Fruit fly (Drosophila melanogaster) whole organism, embryonic: ENCODE measurements around the gene Tom.

Experiments used
- Antp ChIP-seq: fragments of 200-800 bp; sonication (Bioruptor generic); optimal IDR thresholded peaks from 3 replicates; lab custom pipeline; 2016; ENCODE audit warnings: missing biosample characterization, missing genetic modification characterization
- BEAF-32 ChIP-seq: fragments of 200-800 bp; sonication (Bioruptor generic); optimal IDR thresholded peaks from 3 replicates; lab custom pipeline; 2017; ENCODE audit warnings: missing biosample characterization, missing genetic modification characterization, mild to moderate bottlenecking, moderate library complexity, missing genetic modification reagents
- Bteb2 ChIP-seq: fragments of 200-800 bp; sonication (Bioruptor generic); optimal IDR thresholded peaks from 2 replicates; lab custom pipeline; 2016; ENCODE audit warnings: missing biosample characterization, missing genetic modification characterization
- CG1024 ChIP-seq: fragments of 200-800 bp; sonication (Bioruptor generic); IDR thresholded peaks from 2 replicates; pipeline ENCODE4 v1.3.6; 2022; ENCODE audit warnings: missing biosample characterization, missing genetic modification characterization
- CG11398 ChIP-seq: fragments of 200-800 bp; sonication (Bioruptor generic); optimal IDR thresholded peaks from 2 replicates; lab custom pipeline; 2016; ENCODE audit warnings: missing biosample characterization, missing genetic modification characterization
- CG1233 ChIP-seq: fragments of 200-800 bp; sonication (Bioruptor generic); optimal IDR thresholded peaks from 4 replicates; lab custom pipeline; 2018; ENCODE audit warnings: missing biosample characterization, mild to moderate bottlenecking, missing genetic modification characterization
- CG12659 ChIP-seq: fragments of 200-800 bp; sonication (Bioruptor generic); optimal IDR thresholded peaks from 3 replicates; lab custom pipeline; 2017; ENCODE audit warnings: mild to moderate bottlenecking, missing biosample characterization, missing genetic modification reagents, missing genetic modification characterization
- CG13287 ChIP-seq: fragments of 200-800 bp; sonication (Bioruptor generic); IDR thresholded peaks from 2 replicates; pipeline ENCODE4 v1.3.6; 2022; ENCODE audit warnings: missing biosample characterization, missing genetic modification characterization; ENCODE audit not compliant: partially characterized antibody
- CG13424 ChIP-seq: fragments of 200-800 bp; sonication (Bioruptor generic); optimal IDR thresholded peaks from 2 replicates; lab custom pipeline; 2019; ENCODE audit warnings: missing biosample characterization, mild to moderate bottlenecking, missing genetic modification characterization, moderate library complexity
- CG17385 ChIP-seq: fragments of 200-800 bp; sonication (Bioruptor generic); optimal IDR thresholded peaks from 3 replicates; lab custom pipeline; 2018; ENCODE audit warnings: missing biosample characterization, mild to moderate bottlenecking, missing genetic modification characterization
- CG17802 ChIP-seq: fragments of 200-800 bp; sonication (Bioruptor generic); optimal IDR thresholded peaks from 2 replicates; lab custom pipeline; 2018; ENCODE audit warnings: missing biosample characterization, mild to moderate bottlenecking, missing genetic modification characterization, moderate library complexity
- CG18619 ChIP-seq: fragments of 200-800 bp; sonication (Bioruptor generic); optimal IDR thresholded peaks from 3 replicates; lab custom pipeline; 2017; ENCODE audit warnings: missing biosample characterization, mild to moderate bottlenecking, missing genetic modification characterization
- CG18764 ChIP-seq: fragments of 200-800 bp; sonication (Bioruptor generic); optimal IDR thresholded peaks from 3 replicates; lab custom pipeline; 2016; ENCODE audit warnings: missing biosample characterization, missing genetic modification characterization
- CG2875 ChIP-seq: fragments of 200-800 bp; sonication (Bioruptor generic); optimal IDR thresholded peaks from 2 replicates; lab custom pipeline; 2017; ENCODE audit warnings: missing biosample characterization, mild to moderate bottlenecking, missing genetic modification characterization, missing genetic modification reagents
- CG2889 ChIP-seq: fragments of 200-800 bp; sonication (Bioruptor generic); IDR thresholded peaks from 3 replicates; pipeline ENCODE4 v1.3.6; 2022; ENCODE audit warnings: missing biosample characterization, missing genetic modification characterization
- CG32767 ChIP-seq: fragments of 200-800 bp; sonication (Bioruptor generic); IDR thresholded peaks from 2 replicates; pipeline ENCODE4 v1.3.6; 2022; ENCODE audit warnings: missing biosample characterization, missing genetic modification characterization
- CG3407 ChIP-seq: fragments of 200-800 bp; sonication (Bioruptor generic); optimal IDR thresholded peaks from 2 replicates; lab custom pipeline; 2018; ENCODE audit warnings: missing biosample characterization, mild to moderate bottlenecking, missing genetic modification characterization
- CG34376 ChIP-seq: fragments of 200-800 bp; sonication (Bioruptor generic); optimal IDR thresholded peaks from 2 replicates; lab custom pipeline; 2018; ENCODE audit warnings: missing biosample characterization, mild to moderate bottlenecking, missing genetic modification characterization
- CG3995 ChIP-seq: fragments of 200-800 bp; sonication (Bioruptor generic); optimal IDR thresholded peaks from 3 replicates; lab custom pipeline; 2016; ENCODE audit warnings: missing biosample characterization, missing genetic modification characterization
- CG4282 ChIP-seq: fragments of 200-800 bp; sonication (Bioruptor generic); optimal IDR thresholded peaks from 2 replicates; lab custom pipeline; 2016; ENCODE audit warnings: missing biosample characterization, missing genetic modification characterization
- CG4360 ChIP-seq: fragments of 200-800 bp; sonication (Bioruptor generic); IDR thresholded peaks from 2 replicates; pipeline ENCODE4 v1.3.6; 2022; ENCODE audit warnings: missing biosample characterization, missing genetic modification characterization
- CG4707 ChIP-seq: fragments of 200-800 bp; sonication (Bioruptor generic); optimal IDR thresholded peaks from 2 replicates; lab custom pipeline; 2018; ENCODE audit warnings: missing biosample characterization, mild to moderate bottlenecking, missing genetic modification characterization, moderate library complexity
- CG6254 ChIP-seq: fragments of 200-800 bp; sonication (Bioruptor generic); optimal IDR thresholded peaks from 3 replicates; lab custom pipeline; 2017; ENCODE audit warnings: mild to moderate bottlenecking, missing biosample characterization, missing genetic modification reagents, missing genetic modification characterization
- CG7745 ChIP-seq: fragments of 200-800 bp; sonication (Bioruptor generic); optimal IDR thresholded peaks from 2 replicates; lab custom pipeline; 2018; ENCODE audit warnings: missing biosample characterization, mild to moderate bottlenecking, missing genetic modification characterization, moderate library complexity
- Chrac-16 ChIP-seq: fragments of 200-800 bp; sonication (Bioruptor generic); optimal IDR thresholded peaks from 3 replicates; lab custom pipeline; 2016; ENCODE audit warnings: missing biosample characterization, missing genetic modification characterization
- Dbx ChIP-seq: fragments of 200-800 bp; sonication (Bioruptor generic); IDR thresholded peaks from 3 replicates; pipeline ENCODE4 v1.3.6; 2022; ENCODE audit warnings: missing biosample characterization, missing genetic modification characterization
- Dek ChIP-seq: fragments of 200-800 bp; sonication (Bioruptor generic); optimal IDR thresholded peaks from 3 replicates; lab custom pipeline; 2019; ENCODE audit warnings: missing biosample characterization, mild to moderate bottlenecking, missing genetic modification characterization, moderate library complexity
- HLH54F ChIP-seq: fragments of 200-800 bp; sonication (Bioruptor generic); optimal IDR thresholded peaks from 3 replicates; lab custom pipeline; 2016; ENCODE audit warnings: missing biosample characterization, missing genetic modification characterization
- Lhr ChIP-seq: fragments of 200-800 bp; sonication (Bioruptor generic); optimal IDR thresholded peaks from 3 replicates; lab custom pipeline; 2017; ENCODE audit warnings: mild to moderate bottlenecking, missing biosample characterization, missing genetic modification reagents, missing genetic modification characterization
- MBD-R2 ChIP-seq: fragments of 200-800 bp; sonication (Bioruptor generic); IDR thresholded peaks from 2 replicates; pipeline ENCODE4 v1.3.6; 2022; ENCODE audit warnings: missing biosample characterization, missing genetic modification characterization
- MTF-1 ChIP-seq: fragments of 200-800 bp; sonication (Bioruptor generic); optimal IDR thresholded peaks from 2 replicates; lab custom pipeline; 2018; ENCODE audit warnings: missing biosample characterization, mild to moderate bottlenecking, missing genetic modification characterization, borderline replicate concordance
- NC2α ChIP-seq: fragments of 200-800 bp; sonication (Bioruptor generic); optimal IDR thresholded peaks from 2 replicates; lab custom pipeline; 2016; ENCODE audit warnings: missing biosample characterization, missing genetic modification characterization
- Nf-YA ChIP-seq: fragments of 200-800 bp; sonication (Bioruptor generic); IDR thresholded peaks from 2 replicates; pipeline ENCODE4 v1.3.6; 2022; ENCODE audit warnings: missing biosample characterization, missing genetic modification characterization
- Nf-YC ChIP-seq: fragments of 200-800 bp; optimal IDR thresholded peaks from 3 replicates; lab custom pipeline; 2019; ENCODE audit warnings: missing biosample characterization, mild to moderate bottlenecking, missing genetic modification characterization, moderate library complexity
- NfI ChIP-seq: fragments of 200-800 bp; sonication (Bioruptor generic); optimal IDR thresholded peaks from 3 replicates; lab custom pipeline; 2018; ENCODE audit warnings: missing biosample characterization, mild to moderate bottlenecking, missing genetic modification characterization, moderate library complexity
- Ravus ChIP-seq: fragments of 200-800 bp; sonication (Bioruptor generic); IDR thresholded peaks from 2 replicates; pipeline ENCODE4 v1.3.6; 2022; ENCODE audit warnings: missing biosample characterization, missing genetic modification characterization
- Six4 ChIP-seq: fragments of 200-800 bp; sonication (Bioruptor generic); optimal IDR thresholded peaks from 2 replicates; lab custom pipeline; 2016; ENCODE audit warnings: missing biosample characterization, missing genetic modification characterization
- Trl ChIP-seq, 3 experiments: fragments of >200 bp in 2 of 3; fragments of 200-800 bp in 1 of 3; sonication (Bioruptor generic) in 1 of 3; optimal IDR thresholded peaks; 2 replicates in 1 of 3; 3 replicates in 2 of 3; lab custom pipeline; 2016 to 2017; ENCODE audit warnings: missing biosample characterization in 1 of 3, missing genetic modification characterization in 1 of 3
- br ChIP-seq: fragments of >200 bp; optimal IDR thresholded peaks from 2 replicates; lab custom pipeline; 2017
- cas ChIP-seq: fragments of 200-800 bp; sonication (Bioruptor generic); IDR thresholded peaks from 2 replicates; pipeline ENCODE4 v1.3.6; 2022; ENCODE audit warnings: missing biosample characterization, missing genetic modification characterization
- dan ChIP-seq: fragments of 200-800 bp; sonication (Bioruptor generic); IDR thresholded peaks from 2 replicates; pipeline ENCODE4 v1.3.6; 2022; ENCODE audit warnings: missing biosample characterization, missing genetic modification characterization
- dmrt11E ChIP-seq: fragments of 200-800 bp; sonication (Bioruptor generic); optimal IDR thresholded peaks from 3 replicates; lab custom pipeline; 2018; ENCODE audit warnings: missing biosample characterization, mild to moderate bottlenecking, missing genetic modification characterization, moderate library complexity
- gce ChIP-seq: fragments of 200-800 bp; sonication (Bioruptor generic); IDR thresholded peaks from 3 replicates; pipeline ENCODE4 v1.3.6; 2022; ENCODE audit warnings: missing biosample characterization, missing genetic modification characterization
- gsb-n ChIP-seq: fragments of 200-800 bp; sonication (Bioruptor generic); optimal IDR thresholded peaks from 3 replicates; lab custom pipeline; 2018; ENCODE audit warnings: missing biosample characterization, mild to moderate bottlenecking, missing genetic modification characterization
- her ChIP-seq: fragments of 200-800 bp; sonication (Bioruptor generic); optimal IDR thresholded peaks from 2 replicates; lab custom pipeline; 2016; ENCODE audit warnings: missing biosample characterization, missing genetic modification characterization
- luna ChIP-seq: fragments of 200-800 bp; sonication (Bioruptor generic); optimal IDR thresholded peaks from 2 replicates; lab custom pipeline; 2016; ENCODE audit warnings: missing biosample characterization, missing genetic modification characterization
- odd ChIP-seq: fragments of 200-800 bp; sonication (Bioruptor generic); optimal IDR thresholded peaks from 2 replicates; lab custom pipeline; 2017; ENCODE audit warnings: missing biosample characterization, mild to moderate bottlenecking, missing genetic modification characterization
- pita ChIP-seq: fragments of 200-800 bp; sonication (Bioruptor generic); optimal IDR thresholded peaks from 2 replicates; lab custom pipeline; 2017; ENCODE audit warnings: missing biosample characterization, mild to moderate bottlenecking, missing genetic modification characterization
- psq ChIP-seq: fragments of 200-800 bp; sonication (Bioruptor generic); optimal IDR thresholded peaks from 2 replicates; lab custom pipeline; 2017; ENCODE audit warnings: missing biosample characterization, missing genetic modification characterization
- zen2 ChIP-seq: fragments of 200-800 bp; sonication (Bioruptor generic); IDR thresholded peaks from 3 replicates; pipeline ENCODE4 v1.3.6; 2022; ENCODE audit warnings: missing biosample characterization, missing genetic modification characterization; ENCODE audit not compliant: partially characterized antibody

Gene Tom

DNA sequence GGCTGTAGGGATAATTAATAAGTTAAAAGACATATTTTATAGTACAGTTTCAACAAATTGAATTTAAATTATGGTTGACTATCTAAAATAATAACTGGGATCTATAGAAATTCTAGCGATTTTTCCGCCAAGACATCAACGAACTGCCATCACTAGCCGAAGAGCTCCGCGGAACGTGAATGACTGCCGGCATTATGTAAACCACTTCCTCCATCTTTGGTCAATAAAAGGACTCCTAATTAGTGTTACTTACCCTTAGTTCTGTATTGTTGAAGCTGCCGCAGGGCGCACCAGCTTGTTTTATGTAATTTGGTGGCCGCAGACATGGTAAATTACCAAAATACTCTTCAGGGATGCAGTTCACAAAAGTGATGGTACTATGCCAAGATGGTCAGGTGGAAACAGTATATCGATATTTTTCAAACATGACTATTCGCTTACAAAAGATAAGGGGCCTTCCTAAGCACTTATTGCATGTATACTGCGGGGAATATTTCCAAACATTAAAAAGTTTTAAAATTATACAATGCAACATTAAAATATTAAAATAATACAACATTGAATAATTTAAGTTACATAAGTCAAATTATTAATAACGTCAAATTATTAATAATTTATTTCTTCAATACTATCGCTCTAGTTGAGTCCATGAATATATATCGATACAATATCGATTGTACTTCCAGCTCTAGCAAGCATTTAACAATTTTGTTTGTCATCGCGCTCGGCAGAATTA, 30.3 kb downstream of the Tom start, which contains the start of the genes mRpL39 and Prosbeta2 (continued):
- peak; percentile 67 for TF ChIP-seq BEAF-32 (GFP tag; lab: Kevin White, UChicago)
- no peak for TF ChIP-seq dan (GFP tag; lab: Robert Waterston, UW)
- TF ChIP-seq gsb-n (tag; lab: Kevin White, UChicago): no peak
- TF ChIP-seq Lhr (GFP tag; lab: Kevin White, UChicago): no peak
- TF ChIP-seq zen2: peak; percentile 77; the same call in 2 of the 3 replicates
- no peak for TF ChIP-seq NC2α (GFP tag; lab: Kevin White, UChicago)
- peak; percentile 30; the same call in 1 of the 2 replicates for TF ChIP-seq CG1024 (GFP tag; lab: Robert Waterston, UW)
- TF ChIP-seq pita (GFP tag; lab: Kevin White, UChicago): no peak
- no peak for TF ChIP-seq her
- TF ChIP-seq dmrt11E (tag; lab: Kevin White, UChicago): no peak
- TF ChIP-seq CG4282 (GFP tag; lab: Kevin White, UChicago): no peak
- no peak for TF ChIP-seq CG12659 (GFP tag; lab: Kevin White, UChicago)
- no peak for TF ChIP-seq gce (GFP tag; lab: Robert Waterston, UW)
- no peak for TF ChIP-seq MTF-1 (GFP tag; lab: Kevin White, UChicago)
- TF ChIP-seq br (lab: Kevin White, UChicago): no peak
- TF ChIP-seq Antp (GFP tag; lab: Kevin White, UChicago): no peak
- no peak for TF ChIP-seq CG4360 (GFP tag; lab: Robert Waterston, UW)
- TF ChIP-seq CG13424 (tag; lab: Kevin White, UChicago): no peak
- TF ChIP-seq HLH54F (GFP tag; lab: Kevin White, UChicago): no peak
- no peak for TF ChIP-seq CG34376 (GFP tag; lab: Kevin White, UChicago)
- no peak for TF ChIP-seq CG17385 (GFP tag; lab: Kevin White, UChicago)
- no peak for TF ChIP-seq CG11398
- TF ChIP-seq cas (GFP tag; lab: Robert Waterston, UW): no peak
- TF ChIP-seq CG3407 (GFP tag; lab: Kevin White, UChicago): no peak
- TF ChIP-seq psq (GFP tag; lab: Kevin White, UChicago): no peak
- TF ChIP-seq CG2889 (GFP tag; lab: Robert Waterston, UW): no peak
- TF ChIP-seq CG1233 (GFP tag; lab: Kevin White, UChicago): no peak
- TF ChIP-seq CG32767 (GFP tag; lab: Robert Waterston, UW): 0 out of 2 replicates have a peak, but pooled peaks have one; percentile 10
- no peak for TF ChIP-seq CG6254
- peak; percentile 40 for TF ChIP-seq CG3995 (GFP tag; lab: Kevin White, UChicago)
- 0 out of 2 replicates have a peak, but pooled peaks have one; percentile 15 for TF ChIP-seq Ravus (GFP tag; lab: Robert Waterston, UW)
- TF ChIP-seq Dbx (GFP tag; lab: Robert Waterston, UW): peak; percentile 82
- TF ChIP-seq Dek (tag; lab: Kevin White, UChicago): peak; percentile 24
- TF ChIP-seq CG18619 (GFP tag; lab: Kevin White, UChicago): no peak
- TF ChIP-seq odd (GFP tag; lab: Kevin White, UChicago): no peak
- TF ChIP-seq CG7745 (tag; lab: Kevin White, UChicago): no peak
- TF ChIP-seq Trl (optimal IDR thresholded peaks at IDR 0.05; lab: Kevin White, UChicago): no peak
- no peak for TF ChIP-seq Trl (GFP tag; optimal IDR thresholded peaks at IDR 0.05; lab: Kevin White, UChicago)
- TF ChIP-seq CG4707: no peak
- peak; percentile 69 for TF ChIP-seq CG18764
- no peak for TF ChIP-seq Bteb2 (GFP tag; lab: Kevin White, UChicago)
- TF ChIP-seq Chrac-16: no peak
- TF ChIP-seq Six4 (GFP tag; lab: Kevin White, UChicago): peak; percentile 60
- no peak for TF ChIP-seq Nf-YA
- TF ChIP-seq CG13287 (GFP tag; lab: Robert Waterston, UW): peak; percentile 98
- TF ChIP-seq Nf-YC (tag; lab: Kevin White, UChicago): no peak
- no peak for TF ChIP-seq luna (GFP tag; lab: Kevin White, UChicago)
- no peak for TF ChIP-seq CG17802 (tag; lab: Kevin White, UChicago)
- TF ChIP-seq NfI (GFP tag; lab: Kevin White, UChicago): no peak
- TF ChIP-seq MBD-R2 (GFP tag; lab: Robert Waterston, UW): peak; percentile 69
- no peak for TF ChIP-seq CG2875 (GFP tag; lab: Kevin White, UChicago)
